Fruit fly (Drosophila melanogaster) whole organism, embryonic: ENCODE data around the gene CG11596.

Source experiments
- B-H2 ChIP-seq: fragments of 200-800 bp; sonication (Bioruptor generic); optimal IDR thresholded peaks from 2 replicates; lab custom pipeline; 2018; ENCODE audit warnings: missing biosample characterization, mild to moderate bottlenecking, missing genetic modification characterization
- CG10543 ChIP-seq: fragments of 200-800 bp; sonication (Bioruptor generic); optimal IDR thresholded peaks from 3 replicates; lab custom pipeline; 2017; ENCODE audit warnings: missing biosample characterization, mild to moderate bottlenecking, missing genetic modification characterization, moderate library complexity
- CG10654 ChIP-seq: fragments of 200-800 bp; sonication (Bioruptor generic); optimal IDR thresholded peaks from 2 replicates; lab custom pipeline; 2016; ENCODE audit warnings: missing biosample characterization, missing genetic modification characterization
- CG11695 ChIP-seq: fragments of 200-800 bp; sonication (Bioruptor generic); IDR thresholded peaks from 3 replicates; pipeline ENCODE4 v1.3.6; 2022; ENCODE audit warnings: missing biosample characterization, missing genetic modification characterization
- CG12236 ChIP-seq: fragments of 200-800 bp; sonication (Bioruptor generic); optimal IDR thresholded peaks from 2 replicates; lab custom pipeline; 2016; ENCODE audit warnings: missing biosample characterization, missing genetic modification characterization
- CG13123 ChIP-seq: fragments of 200-800 bp; sonication (Bioruptor generic); optimal IDR thresholded peaks from 2 replicates; lab custom pipeline; 2016; ENCODE audit warnings: missing biosample characterization, missing genetic modification characterization
- CG13624 ChIP-seq: fragments of 200-800 bp; sonication (Bioruptor generic); optimal IDR thresholded peaks from 2 replicates; lab custom pipeline; 2016; ENCODE audit warnings: missing biosample characterization, missing genetic modification characterization
- CG14667 ChIP-seq: fragments of 200-800 bp; sonication (Bioruptor generic); IDR thresholded peaks from 2 replicates; pipeline ENCODE4 v1.3.6; 2022; ENCODE audit warnings: missing biosample characterization, missing genetic modification characterization
- CG14860 ChIP-seq: fragments of 200-800 bp; sonication (Bioruptor generic); IDR thresholded peaks from 3 replicates; pipeline ENCODE4 v1.3.6; 2022; ENCODE audit warnings: missing biosample characterization, missing genetic modification characterization; ENCODE audit not compliant: partially characterized antibody
- CG1529 ChIP-seq: fragments of 200-800 bp; sonication (Bioruptor generic); optimal IDR thresholded peaks from 3 replicates; lab custom pipeline; 2018; ENCODE audit warnings: missing biosample characterization, missing genetic modification characterization
- CG15696 ChIP-seq: fragments of 200-800 bp; sonication (Bioruptor generic); optimal IDR thresholded peaks from 2 replicates; lab custom pipeline; 2019; ENCODE audit warnings: missing biosample characterization, mild to moderate bottlenecking, missing genetic modification characterization, moderate library complexity
- CG17361 ChIP-seq: fragments of 200-800 bp; sonication (Bioruptor generic); IDR thresholded peaks from 3 replicates; pipeline ENCODE4 v1.3.6; 2022; ENCODE audit warnings: missing biosample characterization, missing genetic modification characterization
- CG18476 ChIP-seq: fragments of 200-800 bp; sonication (Bioruptor generic); optimal IDR thresholded peaks from 2 replicates; lab custom pipeline; 2016; ENCODE audit warnings: missing biosample characterization, mild to moderate bottlenecking, missing genetic modification characterization
- CG18764 ChIP-seq: fragments of 200-800 bp; sonication (Bioruptor generic); optimal IDR thresholded peaks from 3 replicates; lab custom pipeline; 2016; ENCODE audit warnings: missing biosample characterization, missing genetic modification characterization
- CG2120 ChIP-seq: fragments of 200-800 bp; sonication (Bioruptor generic); optimal IDR thresholded peaks from 3 replicates; lab custom pipeline; 2016; ENCODE audit warnings: missing biosample characterization, missing genetic modification characterization
- CG2875 ChIP-seq: fragments of 200-800 bp; sonication (Bioruptor generic); optimal IDR thresholded peaks from 2 replicates; lab custom pipeline; 2017; ENCODE audit warnings: missing biosample characterization, mild to moderate bottlenecking, missing genetic modification characterization, missing genetic modification reagents
- CG3065 ChIP-seq: fragments of 200-800 bp; sonication (Bioruptor generic); optimal IDR thresholded peaks from 2 replicates; lab custom pipeline; 2016; ENCODE audit warnings: missing biosample characterization, missing genetic modification characterization
- CG31441 ChIP-seq: fragments of 200-800 bp; sonication (Bioruptor generic); IDR thresholded peaks from 2 replicates; pipeline ENCODE4 v1.3.6; 2022; ENCODE audit warnings: missing biosample characterization, missing genetic modification characterization
- CG34422 ChIP-seq: fragments of 200-800 bp; sonication (Bioruptor generic); IDR thresholded peaks from 3 replicates; pipeline ENCODE4 v1.3.6; 2022; ENCODE audit warnings: missing biosample characterization, missing genetic modification characterization
- CG8388 ChIP-seq: fragments of 200-800 bp; sonication (Bioruptor generic); optimal IDR thresholded peaks from 2 replicates; lab custom pipeline; 2019; ENCODE audit warnings: missing biosample characterization, mild to moderate bottlenecking, missing genetic modification characterization, moderate library complexity
- CkIIα-i1 ChIP-seq: fragments of 200-800 bp; sonication (Bioruptor generic); IDR thresholded peaks from 2 replicates; pipeline ENCODE4 v1.3.6; 2022; ENCODE audit warnings: missing biosample characterization, missing genetic modification characterization
- Deaf1 ChIP-seq: fragments of 200-800 bp; optimal IDR thresholded peaks from 3 replicates; lab custom pipeline; 2019; ENCODE audit warnings: missing biosample characterization, mild to moderate bottlenecking, missing genetic modification characterization, moderate library complexity
- Dek ChIP-seq: fragments of 200-800 bp; sonication (Bioruptor generic); optimal IDR thresholded peaks from 3 replicates; lab custom pipeline; 2019; ENCODE audit warnings: missing biosample characterization, mild to moderate bottlenecking, missing genetic modification characterization, moderate library complexity
- ERR ChIP-seq: fragments of 200-800 bp; sonication (Bioruptor generic); optimal IDR thresholded peaks from 2 replicates; lab custom pipeline; 2016; ENCODE audit warnings: missing biosample characterization, missing genetic modification characterization
- Eip74EF ChIP-seq, 2 experiments: fragments of 200-800 bp in 1 of 2; fragments of >200 bp in 1 of 2; sonication (Bioruptor generic) in 1 of 2; optimal IDR thresholded peaks; 2 replicates each; lab custom pipeline; 2017 to 2019; ENCODE audit warnings: missing biosample characterization in 2 of 2, missing genetic modification characterization in 2 of 2, mild to moderate bottlenecking in 1 of 2, moderate library complexity in 1 of 2
- Elba2 ChIP-seq: fragments of 200-800 bp; sonication (Bioruptor generic); optimal IDR thresholded peaks from 3 replicates; lab custom pipeline; 2016; ENCODE audit warnings: missing biosample characterization, missing genetic modification characterization
- Ets65A ChIP-seq: fragments of 200-800 bp; sonication (Bioruptor generic); peaks from one replicate; lab custom pipeline; 2016; ENCODE audit warnings: missing biosample characterization, missing genetic modification characterization
- Gug ChIP-seq: fragments of 200-800 bp; sonication (Bioruptor generic); IDR thresholded peaks from 4 replicates; pipeline ENCODE4 v1.3.6; 2022; ENCODE audit warnings: missing biosample characterization, missing genetic modification characterization
- NC2β ChIP-seq: fragments of 200-800 bp; sonication (Bioruptor generic); optimal IDR thresholded peaks from 2 replicates; lab custom pipeline; 2016; ENCODE audit warnings: missing biosample characterization, missing genetic modification characterization
- NFAT ChIP-seq: fragments of 200-800 bp; sonication (Bioruptor generic); IDR thresholded peaks from 2 replicates; pipeline ENCODE4 v1.3.6; 2022; ENCODE audit warnings: missing biosample characterization, missing genetic modification characterization
- NK7.1 ChIP-seq: fragments of 200-800 bp; sonication (Bioruptor generic); optimal IDR thresholded peaks from 3 replicates; lab custom pipeline; 2016; ENCODE audit warnings: missing biosample characterization, missing genetic modification characterization
- Pdp1 ChIP-seq, 2 experiments: fragments of 200-800 bp; sonication (Bioruptor generic); optimal IDR thresholded peaks; 3 replicates each; lab custom pipeline; 2016; ENCODE audit warnings: missing biosample characterization in 2 of 2, missing genetic modification characterization in 2 of 2, mild to moderate bottlenecking in 1 of 2, moderate library complexity in 1 of 2
- chinmo ChIP-seq: fragments of 200-800 bp; sonication (Bioruptor generic); IDR thresholded peaks from 4 replicates; pipeline ENCODE4 v1.3.6; 2022; ENCODE audit warnings: missing biosample characterization, missing genetic modification characterization; ENCODE audit not compliant: partially characterized antibody
- chm ChIP-seq: fragments of 200-800 bp; sonication (Bioruptor generic); IDR thresholded peaks from 2 replicates; pipeline ENCODE4 v1.3.6; 2022; ENCODE audit warnings: missing biosample characterization, missing genetic modification characterization
- chn ChIP-seq: fragments of 200-800 bp; sonication (Bioruptor generic); optimal IDR thresholded peaks from 2 replicates; lab custom pipeline; 2016; ENCODE audit warnings: missing biosample characterization, missing genetic modification characterization
- dimm ChIP-seq: fragments of 200-800 bp; sonication (Bioruptor generic); IDR thresholded peaks from 2 replicates; pipeline ENCODE4 v1.3.6; 2022; ENCODE audit warnings: missing biosample characterization, missing genetic modification characterization
- dmrt99B ChIP-seq: fragments of 200-800 bp; sonication (Bioruptor generic); optimal IDR thresholded peaks from 2 replicates; lab custom pipeline; 2018; ENCODE audit warnings: missing biosample characterization, mild to moderate bottlenecking, missing genetic modification characterization, moderate library complexity
- ems ChIP-seq: fragments of 200-800 bp; sonication (Bioruptor generic); optimal IDR thresholded peaks from 3 replicates; lab custom pipeline; 2016; ENCODE audit warnings: missing biosample characterization, missing genetic modification characterization
- exex ChIP-seq: fragments of 200-800 bp; sonication (Bioruptor generic); optimal IDR thresholded peaks from 4 replicates; lab custom pipeline; 2018; ENCODE audit warnings: missing biosample characterization, mild to moderate bottlenecking, missing genetic modification characterization, moderate library complexity
- fd102C ChIP-seq: fragments of 200-800 bp; sonication (Bioruptor generic); optimal IDR thresholded peaks from 2 replicates; lab custom pipeline; 2018; ENCODE audit warnings: missing biosample characterization, mild to moderate bottlenecking, missing genetic modification characterization, moderate library complexity
- grn ChIP-seq: fragments of 200-800 bp; sonication (Bioruptor generic); optimal IDR thresholded peaks from 3 replicates; lab custom pipeline; 2017; ENCODE audit warnings: missing biosample characterization, missing genetic modification characterization
- hb ChIP-seq: fragments of 200-800 bp; sonication (Bioruptor generic); IDR thresholded peaks from 3 replicates; pipeline ENCODE4 v1.3.6; 2022; ENCODE audit warnings: missing biosample characterization, missing genetic modification characterization; ENCODE audit not compliant: partially characterized antibody
- jigr1 ChIP-seq: fragments of 200-800 bp; sonication (Bioruptor generic); IDR thresholded peaks from 3 replicates; pipeline ENCODE4 v1.3.6; 2022; ENCODE audit warnings: missing biosample characterization, missing genetic modification characterization
- kah ChIP-seq: fragments of 200-800 bp; sonication (Bioruptor generic); optimal IDR thresholded peaks from 2 replicates; lab custom pipeline; 2018; ENCODE audit warnings: missing biosample characterization, mild to moderate bottlenecking, missing genetic modification characterization
- ken ChIP-seq: fragments of 200-800 bp; sonication (Bioruptor generic); IDR thresholded peaks from 3 replicates; pipeline ENCODE4 v1.3.6; 2022; ENCODE audit warnings: missing biosample characterization, missing genetic modification characterization
- lov ChIP-seq, 2 experiments: fragments of 200-800 bp in 1 of 2; fragments of >200 bp in 1 of 2; sonication (Bioruptor generic) in 1 of 2; IDR thresholded peaks in 1 of 2; optimal IDR thresholded peaks in 1 of 2; 2 replicates in 1 of 2; 3 replicates in 1 of 2; pipeline versions ENCODE4 v1.3.6 to Lab custom; 2017 to 2022; ENCODE audit warnings: missing biosample characterization in 1 of 2, missing genetic modification characterization in 1 of 2
- p53 ChIP-seq: fragments of 200-800 bp; sonication (Bioruptor generic); optimal IDR thresholded peaks from 2 replicates; lab custom pipeline; 2016; ENCODE audit warnings: missing biosample characterization, missing genetic modification characterization
- salm ChIP-seq: fragments of 200-800 bp; sonication (Bioruptor generic); optimal IDR thresholded peaks from 2 replicates; lab custom pipeline; 2018; ENCODE audit warnings: missing biosample characterization, mild to moderate bottlenecking, missing genetic modification characterization
- tgo ChIP-seq: fragments of 200-800 bp; sonication (Bioruptor generic); IDR thresholded peaks from 3 replicates; pipeline ENCODE4 v1.3.6; 2022; ENCODE audit warnings: missing biosample characterization, missing genetic modification characterization
- tio ChIP-seq: fragments of 200-800 bp; sonication (Bioruptor generic); optimal IDR thresholded peaks from 2 replicates; lab custom pipeline; 2017; ENCODE audit warnings: missing biosample characterization, missing genetic modification characterization, inconsistent platforms

CG11596 gene

dm6 chrX:1880139-1880556 is 47.3 kb upstream of the CG11596 start, which contains the start of gene Coa8 (continued):
- TF ChIP-seq ERR (peak; percentile 23), CG2875 (GFP tag; lab: Kevin White, UChicago) (no peak), CG14860 (GFP tag; lab: Robert Waterston, UW) (peak; percentile 44; the same call in 2 of the 3 replicates), CG8388 (GFP tag; lab: Kevin White, UChicago) (no peak), CG13624 (GFP tag; lab: Kevin White, UChicago) (peak; percentile 40), Pdp1 (GFP tag; optimal IDR thresholded peaks at IDR 0.05; lab: Kevin White, UChicago) (peak; percentile 49 to 75), lov (optimal IDR thresholded peaks at IDR 0.05; lab: Kevin White, UChicago) (no peak), lov (GFP tag; IDR thresholded peaks at IDR 0.05; lab: Robert Waterston, UW) (no peak), NC2β (GFP tag; lab: Kevin White, UChicago) (no peak), dmrt99B (tag; lab: Kevin White, UChicago) (no peak), B-H2 (peak; percentile 9), grn (GFP tag; lab: Kevin White, UChicago) (no peak), fd102C (GFP tag; lab: Kevin White, UChicago) (no peak), Dek (peak; percentile 5), Deaf1 (tag; lab: Kevin White, UChicago) (no peak), CG18476 (GFP tag; lab: Kevin White, UChicago) (no peak), CG2120 (GFP tag; lab: Kevin White, UChicago) (peak; percentile 52), CG10654 (GFP tag; lab: Kevin White, UChicago) (no peak), p53 (GFP tag; lab: Kevin White, UChicago) (no peak), chm (GFP tag; lab: Robert Waterston, UW) (no peak), Gug (GFP tag; lab: Robert Waterston, UW) (peak; percentile 37; the same call in 2 of the 4 replicates), CG34422 (GFP tag; lab: Robert Waterston, UW) (0 out of 3 replicates have a peak, but pooled peaks have one; percentile 47), jigr1 (no peak), CG11695 (GFP tag; lab: Robert Waterston, UW) (peak; percentile 49; the same call in 2 of the 3 replicates), CG13123 (no peak), CG31441 (GFP tag; lab: Robert Waterston, UW) (0 out of 2 replicates have a peak, but pooled peaks have one; percentile 4), Ets65A (peak; percentile 93), dimm (GFP tag; lab: Robert Waterston, UW) (no peak), kah (no peak), tgo (peak; percentile 27; the same call in 1 of the 3 replicates), chn (GFP tag; lab: Kevin White, UChicago) (peak; percentile 34), salm (tag; lab: Kevin White, UChicago) (no peak), tio (GFP tag; lab: Kevin White, UChicago) (no peak), CG1529 (GFP tag; lab: Kevin White, UChicago) (no peak), CG10543 (GFP tag; lab: Kevin White, UChicago) (no peak), chinmo (GFP tag; lab: Robert Waterston, UW) (no peak), CG3065 (no peak), CkIIα-i1 (GFP tag; lab: Robert Waterston, UW) (no peak), ken (GFP tag; lab: Robert Waterston, UW) (0 out of 3 replicates have a peak, but pooled peaks have one; percentile 8), CG12236 (GFP tag; lab: Kevin White, UChicago) (no peak), exex (no peak), Eip74EF (GFP tag; optimal IDR thresholded peaks at IDR 0.05; lab: Kevin White, UChicago) (no peak), ems (GFP tag; lab: Kevin White, UChicago) (peak; percentile 19), CG14667 (GFP tag; lab: Robert Waterston, UW) (peak; percentile 30; the same call in 1 of the 2 replicates), NFAT (GFP tag; lab: Robert Waterston, UW) (peak; percentile 31; the same call in 1 of the 2 replicates), Elba2 (GFP tag; lab: Kevin White, UChicago) (peak; percentile 22), NK7.1 (GFP tag; lab: Kevin White, UChicago) (no peak), CG15696 (tag; lab: Kevin White, UChicago) (peak; percentile 29), CG18764 (GFP tag; lab: Kevin White, UChicago) (no peak), CG17361 (GFP tag; lab: Robert Waterston, UW) (no peak; the same call in 2 of the 3 replicates), hb (no peak)
